Fruit fly (Drosophila melanogaster): ENCODE measurements around the gene sl.

The sl gene

DNA sequence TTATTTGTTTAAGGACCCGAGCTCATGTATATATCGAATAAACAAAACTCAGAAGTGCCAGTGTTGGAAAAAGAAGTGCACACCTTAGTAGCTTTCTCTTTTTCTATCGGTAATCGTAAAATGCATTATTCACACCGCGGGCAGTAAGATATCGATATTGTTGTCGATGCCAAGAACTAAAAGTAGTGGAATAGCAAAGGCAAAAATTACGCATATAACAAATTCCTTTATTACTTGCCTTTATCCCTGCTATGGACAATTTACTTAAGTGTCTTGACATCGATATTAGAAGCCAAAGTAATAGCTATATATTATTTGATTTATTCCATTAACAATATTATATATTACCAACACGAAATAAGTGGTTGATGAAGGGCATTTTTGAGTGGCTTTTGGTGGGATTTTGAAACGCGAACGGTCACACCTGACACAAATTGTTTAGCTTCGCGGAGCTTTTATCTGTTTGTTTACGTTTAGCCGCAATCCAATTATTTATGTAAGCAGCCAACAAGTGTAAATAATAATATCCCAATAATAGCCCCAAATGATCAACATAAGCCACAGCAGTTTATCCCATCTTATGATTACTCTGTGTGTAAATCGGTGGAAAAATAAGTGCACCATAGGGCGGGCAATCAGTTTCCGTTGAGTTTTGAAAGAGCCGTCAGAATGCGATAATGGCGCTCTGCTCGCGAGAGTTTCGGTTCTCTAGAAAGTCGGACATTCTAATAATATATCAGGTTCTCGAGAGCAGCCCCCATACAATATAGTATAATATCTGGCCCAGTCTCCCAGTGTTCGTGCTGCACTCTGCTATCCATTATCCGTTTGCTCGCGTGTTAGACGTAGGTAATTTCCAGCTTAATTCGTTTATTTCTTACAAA is 35.0 kb downstream of the sl start, which contains the start of the genes CG9992 and CG4239 (continued):
- TF ChIP-seq luna (GFP tag; optimal IDR thresholded peaks at IDR 0.05) = no peak
- TF ChIP-seq CG17802 (tag; optimal IDR thresholded peaks at IDR 0.05) = peak; percentile 81
- TF ChIP-seq CG17328 (GFP tag; IDR thresholded peaks at IDR 0.05) = 0 out of 2 replicates have a peak, but pooled peaks have one; percentile 16
- peak; percentile 20 for TF ChIP-seq CG17568 (GFP tag; optimal IDR thresholded peaks at IDR 0.05)
- TF ChIP-seq CG9437 (GFP tag; optimal IDR thresholded peaks at IDR 0.05) = peak; percentile 45
- no peak for TF ChIP-seq klu (GFP tag; IDR thresholded peaks at IDR 0.05)
- peak; percentile 64 for TF ChIP-seq Ptx1 (GFP tag; IDR thresholded peaks at IDR 0.05)
- TF ChIP-seq zen2 (GFP tag; IDR thresholded peaks at IDR 0.05; ENCODE audit: partially characterized antibody) = no peak
- TF ChIP-seq Hey (tag; optimal IDR thresholded peaks at IDR 0.05) = no peak
- no peak for TF ChIP-seq eyg (GFP tag; optimal IDR thresholded peaks at IDR 0.05)
- no peak for TF ChIP-seq H15 (GFP tag; IDR thresholded peaks at IDR 0.05)
- TF ChIP-seq lab (GFP tag; optimal IDR thresholded peaks at IDR 0.05) = peak; percentile 50
- TF ChIP-seq nom (GFP tag; optimal IDR thresholded peaks at IDR 0.05) = no peak
- no peak for TF ChIP-seq CkIIα-i1 (GFP tag; IDR thresholded peaks at IDR 0.05)
- TF ChIP-seq CG10147 (GFP tag; optimal IDR thresholded peaks at IDR 0.05) = peak; percentile 13
- no peak for TF ChIP-seq oc (tag; optimal IDR thresholded peaks at IDR 0.05)
- no peak for TF ChIP-seq Stat92E (GFP tag; optimal IDR thresholded peaks at IDR 0.05)
- peak; percentile 72 for TF ChIP-seq CG7839 (tag; optimal IDR thresholded peaks at IDR 0.05)
- TF ChIP-seq CoRest (tag; optimal IDR thresholded peaks at IDR 0.05) = peak; percentile 85
- no peak for TF ChIP-seq CG6854 (GFP tag; optimal IDR thresholded peaks at IDR 0.05)
- TF ChIP-seq CG1233 (GFP tag; optimal IDR thresholded peaks at IDR 0.05) = no peak
- TF ChIP-seq CG15514 (GFP tag; optimal IDR thresholded peaks at IDR 0.05) = no peak
- peak; percentile 68 for TF ChIP-seq zen (tag; optimal IDR thresholded peaks at IDR 0.05)
- TF ChIP-seq Gug (GFP tag; IDR thresholded peaks at IDR 0.05) = peak; percentile 47; the same call in 2 of the 4 replicates
- peak; percentile 33; the same call in 1 of the 2 replicates for TF ChIP-seq E2f2 (GFP tag; IDR thresholded peaks at IDR 0.05)
- 0 out of 2 replicates have a peak, but pooled peaks have one; percentile 42 for TF ChIP-seq inv (GFP tag; IDR thresholded peaks at IDR 0.05; ENCODE audit: partially characterized antibody)
- no peak for TF ChIP-seq BtbVII (GFP tag; optimal IDR thresholded peaks at IDR 0.05)
- peak; percentile 65 for TF ChIP-seq Scr (GFP tag; IDR thresholded peaks at IDR 0.05; ENCODE audit: partially characterized antibody)
- TF ChIP-seq B-H1 (GFP tag; IDR thresholded peaks at IDR 0.05) = peak; percentile 24; the same call in 2 of the 3 replicates
- TF ChIP-seq CG12071 (GFP tag; optimal IDR thresholded peaks at IDR 0.05) = peak; percentile 34
- TF ChIP-seq lbe (GFP tag; optimal IDR thresholded peaks at IDR 0.05) = no peak
- TF ChIP-seq HmgZ (tag; optimal IDR thresholded peaks at IDR 0.05) = peak; percentile 71
- TF ChIP-seq dmrt11E (tag; optimal IDR thresholded peaks at IDR 0.05) = peak; percentile 61
- peak; percentile 24 for TF ChIP-seq Sox100B (GFP tag; optimal IDR thresholded peaks at IDR 0.05)
- TF ChIP-seq Atf6 (GFP tag; IDR thresholded peaks at IDR 0.05) = peak; percentile 62
- no peak for TF ChIP-seq ara (GFP tag; IDR thresholded peaks at IDR 0.05)
- TF ChIP-seq Med (GFP tag) = peak; percentile 83
- TF ChIP-seq Dip2 (GFP tag; IDR thresholded peaks at IDR 0.05) = no peak
- peak; percentile 67 for TF ChIP-seq Oli (tag; optimal IDR thresholded peaks at IDR 0.05)
- peak; percentile 39; the same call in 1 of the 3 replicates for TF ChIP-seq Mrtf (GFP tag; IDR thresholded peaks at IDR 0.05)
- peak; percentile 31 for TF ChIP-seq ewg (GFP tag; optimal IDR thresholded peaks at IDR 0.05)
- no peak for TF ChIP-seq Doc2 (GFP tag; IDR thresholded peaks at IDR 0.05)
- TF ChIP-seq CG13123 (GFP tag; optimal IDR thresholded peaks at IDR 0.05) = no peak
- TF ChIP-seq CG3847 (GFP tag; IDR thresholded peaks at IDR 0.05) = peak; percentile 75
- TF ChIP-seq CG5245 (GFP tag; optimal IDR thresholded peaks at IDR 0.05) = no peak
- no peak for TF ChIP-seq CG34376 (GFP tag; optimal IDR thresholded peaks at IDR 0.05)
- peak; percentile 87 for TF ChIP-seq BEAF-32 (GFP tag; optimal IDR thresholded peaks at IDR 0.05)

All from whole organism, embryonic.